Worm (Caenorhabditis elegans) whole organism, young adult: ENCODE measurements around the gene F52C9.5.

ENCODE experiments used
- D2030.7 ChIP-seq: fragments of 200-800 bp; sonication (Bioruptor generic); IDR thresholded peaks from 2 replicates; pipeline ENCODE4 v1.3.6; 2022; ENCODE audit warnings: missing genetic modification reagents, missing genetic modification characterization, missing compliant biosample characterization
- F39B2.1 ChIP-seq: fragments of 200-800 bp; sonication (Bioruptor generic); IDR thresholded peaks from 2 replicates; pipeline ENCODE4 v1.3.6; 2022; ENCODE audit warnings: missing genetic modification reagents, missing genetic modification characterization, missing compliant biosample characterization
- F52B5.7 ChIP-seq: sonication (generic microtip); optimal IDR thresholded peaks from 2 replicates; lab custom pipeline; 2016; ENCODE audit warnings: mild to moderate bottlenecking, missing genetic modification characterization, missing compliant biosample characterization
- F57A8.1 ChIP-seq: fragments of 200-800 bp; sonication (Bioruptor generic); optimal IDR thresholded peaks from 2 replicates; lab custom pipeline; 2018; ENCODE audit warnings: mild to moderate bottlenecking, missing genetic modification characterization, moderate library complexity, missing compliant biosample characterization
- F57C9.4 ChIP-seq: sonication (generic microtip); optimal IDR thresholded peaks from 2 replicates; lab custom pipeline; 2017; ENCODE audit warnings: mild to moderate bottlenecking, missing genetic modification characterization, missing compliant biosample characterization
- K11D2.4 ChIP-seq: fragments of 200-800 bp; sonication (Bioruptor generic); IDR thresholded peaks from 2 replicates; pipeline ENCODE4 v1.3.6; 2022; ENCODE audit warnings: missing genetic modification reagents, missing genetic modification characterization, missing compliant biosample characterization
- T26A5.8 ChIP-seq: sonication (generic microtip); optimal IDR thresholded peaks from 2 replicates; lab custom pipeline; 2016; ENCODE audit warnings: missing genetic modification characterization, missing compliant biosample characterization
- Y95B8A.8 ChIP-seq: fragments of 200-800 bp; sonication (Bioruptor generic); IDR thresholded peaks from 2 replicates; pipeline ENCODE4 v1.3.6; 2022; ENCODE audit warnings: missing genetic modification reagents, missing genetic modification characterization, missing compliant biosample characterization
- ama-1 ChIP-seq, 3 experiments: fragments of 150-350 bp in 1 of 3; sonication (generic microtip) in 2 of 3; optimal IDR thresholded peaks; 2 replicates each; lab custom pipeline; 2014 to 2018; ENCODE audit warnings: missing biosample characterization in 2 of 3, missing genetic modification characterization in 2 of 3, missing genetic modification reagents in 2 of 3
- aptf-2 ChIP-seq: fragments of 200-800 bp; sonication (Bioruptor generic); conservative IDR thresholded peaks from 2 replicates; pipeline ENCODE4 v1.3.6; 2022; ENCODE audit warnings: missing genetic modification reagents, missing genetic modification characterization, missing compliant biosample characterization
- cebp-1 ChIP-seq, 2 experiments: fragments of 200-800 bp in 1 of 2; sonication (Bioruptor generic) in 1 of 2; sonication (generic microtip) in 1 of 2; IDR thresholded peaks in 1 of 2; optimal IDR thresholded peaks in 1 of 2; 2 replicates each; pipeline versions ENCODE4 v1.3.6 to Lab custom; 2017 to 2022; ENCODE audit warnings: missing compliant biosample characterization in 2 of 2, missing genetic modification characterization in 2 of 2, mild to moderate bottlenecking in 1 of 2, missing genetic modification reagents in 1 of 2, moderate library complexity in 1 of 2
- cebp-2 ChIP-seq: fragments of 200-800 bp; sonication (Bioruptor generic); IDR thresholded peaks from 2 replicates; pipeline ENCODE4 v1.3.6; 2022; ENCODE audit warnings: missing genetic modification characterization, missing compliant biosample characterization
- ceh-79 ChIP-seq: sonication (generic microtip); optimal IDR thresholded peaks from 2 replicates; lab custom pipeline; 2017; ENCODE audit warnings: mild to moderate bottlenecking, missing genetic modification characterization, missing compliant biosample characterization
- ceh-91 ChIP-seq: fragments of 200-800 bp; sonication (Bioruptor generic); IDR thresholded peaks from 2 replicates; pipeline ENCODE4 v1.3.6; 2022; ENCODE audit warnings: missing genetic modification reagents, missing genetic modification characterization, missing compliant biosample characterization
- die-1 ChIP-seq: sonication (generic microtip); optimal IDR thresholded peaks from 2 replicates; lab custom pipeline; 2016; ENCODE audit warnings: missing genotype, mild to moderate bottlenecking, missing genetic modification characterization, missing compliant biosample characterization
- hlh-12 ChIP-seq: sonication (generic microtip); optimal IDR thresholded peaks from 2 replicates; lab custom pipeline; 2016; ENCODE audit warnings: missing genetic modification characterization, missing compliant biosample characterization
- hlh-26 ChIP-seq: fragments of 200-800 bp; sonication (Bioruptor generic); conservative IDR thresholded peaks from 2 replicates; pipeline ENCODE4 v1.3.6; 2022; ENCODE audit warnings: missing genetic modification reagents, missing genetic modification characterization, missing compliant biosample characterization
- hrde-1 ChIP-seq: sonication (generic microtip); optimal IDR thresholded peaks from 2 replicates; lab custom pipeline; 2016; ENCODE audit warnings: missing genetic modification characterization, mild to moderate bottlenecking, missing compliant biosample characterization, moderate library complexity, missing genotype, missing genetic modification reagents, borderline replicate concordance
- hsf-1 ChIP-seq: fragments of 200-800 bp; sonication (Bioruptor generic); IDR thresholded peaks from 2 replicates; pipeline ENCODE4 v1.3.6; 2022; ENCODE audit warnings: missing genetic modification reagents, missing genetic modification characterization, missing compliant biosample characterization
- let-607 ChIP-seq, 2 experiments: fragments of 200-800 bp in 1 of 2; sonication (Bioruptor generic) in 1 of 2; sonication (generic microtip) in 1 of 2; optimal IDR thresholded peaks; 2 replicates each; lab custom pipeline; 2016 to 2018; ENCODE audit warnings: mild to moderate bottlenecking in 2 of 2, missing compliant biosample characterization in 2 of 2, missing genetic modification characterization in 2 of 2, moderate library complexity in 2 of 2, missing genotype in 1 of 2
- lin-35 ChIP-seq, 3 experiments: fragments of 150-350 bp in 2 of 3; sonication (generic microtip) in 1 of 3; optimal IDR thresholded peaks; 2 replicates each; lab custom pipeline; 2014 to 2018; ENCODE audit warnings: missing biosample characterization in 3 of 3, missing genetic modification characterization in 3 of 3, missing genetic modification reagents in 3 of 3
- lsy-27 ChIP-seq: sonication (generic microtip); optimal IDR thresholded peaks from 2 replicates; lab custom pipeline; 2017; ENCODE audit warnings: missing genetic modification characterization, mild to moderate bottlenecking, missing compliant biosample characterization, antibody characterized with exemption, missing genotype, borderline replicate concordance; ENCODE audit not compliant: insufficient read depth
- madf-8 ChIP-seq: fragments of 200-800 bp; sonication (Bioruptor generic); conservative IDR thresholded peaks from 2 replicates; pipeline ENCODE4 v1.3.6; 2022; ENCODE audit warnings: missing genetic modification reagents, missing genetic modification characterization, missing compliant biosample characterization
- nhr-27 ChIP-seq: fragments of 200-800 bp; sonication (Bioruptor generic); optimal IDR thresholded peaks from 2 replicates; lab custom pipeline; 2018; ENCODE audit warnings: mild to moderate bottlenecking, missing genetic modification characterization, moderate library complexity, missing compliant biosample characterization
- pha-4 ChIP-seq: fragments of 150-350 bp; sonication (generic microtip); optimal IDR thresholded peaks from 2 replicates; lab custom pipeline; 2014; ENCODE audit warnings: missing biosample characterization, missing genetic modification reagents, missing genetic modification characterization
- snpc-1.3 ChIP-seq: sonication (generic microtip); optimal IDR thresholded peaks from 2 replicates; lab custom pipeline; 2017; ENCODE audit warnings: missing genetic modification characterization, mild to moderate bottlenecking, missing compliant biosample characterization, antibody characterized with exemption, moderate library complexity, missing genotype, missing genetic modification reagents; ENCODE audit not compliant: insufficient read depth
- snpc-4 ChIP-seq, 5 experiments: fragments of 150-350 bp in 1 of 5; sonication (generic microtip) in 4 of 5; optimal IDR thresholded peaks; 2 replicates each; lab custom pipeline; 2014 to 2018; ENCODE audit warnings: missing genetic modification characterization in 5 of 5, missing biosample characterization in 3 of 5, antibody characterized with exemption in 2 of 5, mild to moderate bottlenecking in 2 of 5, missing compliant biosample characterization in 2 of 5, missing genotype in 2 of 5, moderate library complexity in 2 of 5, missing genetic modification reagents in 1 of 5
- tlf-1 ChIP-seq: fragments of 200-800 bp; sonication (Bioruptor generic); optimal IDR thresholded peaks from 2 replicates; lab custom pipeline; 2018; ENCODE audit warnings: mild to moderate bottlenecking, missing genetic modification characterization, missing compliant biosample characterization
- unc-62 ChIP-seq: fragments of 150-350 bp; optimal IDR thresholded peaks from 2 replicates; lab custom pipeline; 2014; ENCODE audit warnings: missing biosample characterization, missing genetic modification reagents, missing genetic modification characterization
- ztf-25 ChIP-seq: fragments of 200-800 bp; sonication (Bioruptor generic); IDR thresholded peaks from 2 replicates; pipeline ENCODE4 v1.3.6; 2022; ENCODE audit warnings: missing genetic modification reagents, missing genetic modification characterization, missing compliant biosample characterization
- ztf-26 ChIP-seq: sonication (generic microtip); optimal IDR thresholded peaks from 2 replicates; lab custom pipeline; 2017; ENCODE audit warnings: missing genetic modification characterization, missing compliant biosample characterization
- ztf-28 ChIP-seq: fragments of 200-800 bp; sonication (Bioruptor generic); IDR thresholded peaks from 2 replicates; pipeline ENCODE4 v1.3.6; 2022; ENCODE audit warnings: missing genetic modification reagents, missing genetic modification characterization, missing compliant biosample characterization
- ztf-3 ChIP-seq: fragments of 200-800 bp; sonication (Bioruptor generic); optimal IDR thresholded peaks from 2 replicates; lab custom pipeline; 2018; ENCODE audit warnings: mild to moderate bottlenecking, missing genetic modification characterization, missing compliant biosample characterization

Gene F52C9.5

ce11 chrIII:5340530-5340929, 38.5 kb downstream of the F52C9.5 start:
- no peak for TF ChIP-seq ceh-79 (tag; lab: Kevin White, UChicago)
- no peak for TF ChIP-seq ama-1 (optimal IDR thresholded peaks at IDR 0.05; lab: Kevin White, UChicago)
- TF ChIP-seq ama-1 (GFP tag; optimal IDR thresholded peaks at IDR 0.05; lab: Kevin White, UChicago): no peak
- no peak for TF ChIP-seq ceh-91 (GFP tag; lab: Robert Waterston, UW)
- TF ChIP-seq F52B5.7: no peak
- no peak for TF ChIP-seq lsy-27 (tag; lab: Kevin White, UChicago)
- no peak for TF ChIP-seq snpc-1.3 (tag; lab: Kevin White, UChicago)

ce11 chrIII:5341382-5341781, 39.4 kb downstream of the F52C9.5 start, which contains the start of gene ZK121.2:
Gene ZK121.2, plus strand, starts transcription at chrIII:5341682.
- TF ChIP-seq cebp-1 (GFP tag; IDR thresholded peaks at IDR 0.05; lab: Robert Waterston, UW) (no peak), cebp-1 (tag; optimal IDR thresholded peaks at IDR 0.05; lab: Kevin White, UChicago) (peak; percentile 49), ceh-91 (GFP tag; lab: Robert Waterston, UW) (no peak)
- TF ChIP-seq, all 124 proteins: peak for 1

- no peak for TF ChIP-seq ztf-26 (tag; lab: Kevin White, UChicago)
- TF ChIP-seq T26A5.8 (tag; lab: Kevin White, UChicago): no peak
- no peak for TF ChIP-seq K11D2.4 (GFP tag; lab: Robert Waterston, UW)
- TF ChIP-seq F39B2.1: no peak
- no peak for TF ChIP-seq snpc-4 (GFP tag; optimal IDR thresholded peaks at IDR 0.05; lab: Kevin White, UChicago)
- no peak for TF ChIP-seq snpc-4 (tag; optimal IDR thresholded peaks at IDR 0.05; lab: Kevin White, UChicago)
- no peak for TF ChIP-seq unc-62 (GFP tag; lab: Kevin White, UChicago)
- no peak for TF ChIP-seq madf-8 (GFP tag; lab: Robert Waterston, UW)
- TF ChIP-seq nhr-27 (tag; lab: Kevin White, UChicago): no peak
- no peak for TF ChIP-seq hlh-12 (tag; lab: Kevin White, UChicago)
Observed at ce11 chrIII:5343555-5343954, 41.5 kb downstream of the F52C9.5 start.

ce11 chrIII:5344561-5344960, 42.5 kb downstream of the F52C9.5 start:
- no peak for TF ChIP-seq die-1 (tag; lab: Kevin White, UChicago)
- TF ChIP-seq ztf-3 (GFP tag; lab: Kevin White, UChicago): no peak
- no peak for TF ChIP-seq hrde-1
- no peak for TF ChIP-seq ztf-25 (GFP tag; lab: Robert Waterston, UW)
- TF ChIP-seq let-607 (tag; optimal IDR thresholded peaks at IDR 0.05; lab: Kevin White, UChicago): no peak
- TF ChIP-seq snpc-1.3 (tag; lab: Kevin White, UChicago): no peak
- no peak for TF ChIP-seq cebp-2 (GFP tag; lab: Robert Waterston, UW)
- no peak for TF ChIP-seq Y95B8A.8 (GFP tag; lab: Robert Waterston, UW)
- TF ChIP-seq snpc-4 (GFP tag; optimal IDR thresholded peaks at IDR 0.05; lab: Kevin White, UChicago): no peak
- no peak for TF ChIP-seq snpc-4 (tag; optimal IDR thresholded peaks at IDR 0.05; lab: Kevin White, UChicago)
- no peak for TF ChIP-seq F57C9.4 (tag; lab: Kevin White, UChicago)
- no peak for TF ChIP-seq hsf-1 (GFP tag; lab: Robert Waterston, UW)
- TF ChIP-seq tlf-1: no peak
- no peak for TF ChIP-seq hlh-26 (GFP tag; lab: Robert Waterston, UW)
- no peak for TF ChIP-seq aptf-2
- no peak for TF ChIP-seq pha-4 (tag; lab: Kevin White, UChicago)
- no peak for TF ChIP-seq D2030.7 (GFP tag; lab: Robert Waterston, UW)
- TF ChIP-seq ztf-28 (GFP tag; lab: Robert Waterston, UW): no peak
- TF ChIP-seq F57A8.1: no peak
- no peak for TF ChIP-seq lin-35 (GFP tag; optimal IDR thresholded peaks at IDR 0.05; lab: Kevin White, UChicago)
- no peak for TF ChIP-seq hlh-12 (tag; lab: Kevin White, UChicago)
- TF ChIP-seq, all 124 proteins: peak for 0
